Worm (Caenorhabditis elegans): ENCODE results near the gene ser-1.

The ser-1 gene

DNA sequence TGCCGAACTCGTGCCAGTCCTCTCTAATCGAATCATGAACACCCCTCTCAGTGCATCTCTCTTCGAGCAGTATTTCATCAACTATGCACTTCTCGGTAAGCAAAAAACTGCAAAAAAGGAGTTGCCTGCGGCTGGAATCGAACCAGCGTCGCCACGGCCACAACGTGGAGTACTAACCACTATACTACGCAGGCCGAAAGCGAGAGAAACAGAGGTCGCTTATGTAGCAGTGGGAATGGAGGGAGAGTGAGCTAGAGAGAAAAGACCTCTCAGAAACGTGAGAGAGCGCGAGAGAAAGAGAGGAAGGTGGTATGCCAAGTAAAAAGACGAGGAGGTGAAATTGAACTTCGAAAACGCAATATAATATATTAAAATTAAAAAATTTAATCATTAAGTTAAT, 55.2 kb downstream of the ser-1 start (continued):
- peak; percentile 63 to 83 for TF ChIP-seq daf-16 (GFP tag; optimal IDR thresholded peaks at IDR 0.05)
- peak; percentile 80 for TF ChIP-seq daf-16 (tag; optimal IDR thresholded peaks at IDR 0.05)
- peak; percentile 35 for TF ChIP-seq nhr-6 (tag; optimal IDR thresholded peaks at IDR 0.05)
- TF ChIP-seq saeg-2 (GFP tag; IDR thresholded peaks at IDR 0.05), result peak; percentile 59; the same call in 1 of the 2 replicates
- no peak for TF ChIP-seq nhr-25 (tag; optimal IDR thresholded peaks at IDR 0.05; ENCODE audit: borderline replicate concordance, insufficient read depth)
- peak; percentile 87; the same call in 1 of the 2 replicates for TF ChIP-seq lim-7 (GFP tag; IDR thresholded peaks at IDR 0.05)
- no peak for TF ChIP-seq daf-8 (GFP tag; IDR thresholded peaks at IDR 0.05)
- TF ChIP-seq D1046.2 (GFP tag; IDR thresholded peaks at IDR 0.05), result peak; percentile 90
- peak; percentile 72 for TF ChIP-seq fkh-10 (GFP tag; optimal IDR thresholded peaks at IDR 0.05)
- TF ChIP-seq set-16 (GFP tag; IDR thresholded peaks at IDR 0.05), result peak; percentile 60
- TF ChIP-seq dmd-6 (GFP tag; IDR thresholded peaks at IDR 0.05), result peak; percentile 79
- no peak for TF ChIP-seq skn-1 (tag; optimal IDR thresholded peaks at IDR 0.05)
- peak; percentile 84 for TF ChIP-seq rbr-2 (tag; optimal IDR thresholded peaks at IDR 0.05)
- peak; percentile 59 for TF ChIP-seq jun-1 (tag; optimal IDR thresholded peaks at IDR 0.05)
- TF ChIP-seq hif-1 (tag; optimal IDR thresholded peaks at IDR 0.05), result peak in 1 of 2 experiments; percentile 75
- peak; percentile 81 for TF ChIP-seq snpc-1.2 (GFP tag; IDR thresholded peaks at IDR 0.05)
- TF ChIP-seq lin-29 (GFP tag; IDR thresholded peaks at IDR 0.05), result peak; percentile 60; the same call in 1 of the 2 replicates
- TF ChIP-seq ceh-82 (tag; optimal IDR thresholded peaks at IDR 0.05), result no peak
- TF ChIP-seq nhr-237 (tag; optimal IDR thresholded peaks at IDR 0.05), result no peak
- peak; percentile 59 for TF ChIP-seq spr-3 (GFP tag; optimal IDR thresholded peaks at IDR 0.05)
- 0 out of 2 replicates have a peak, but pooled peaks have one; percentile 47 for TF ChIP-seq zfp-3 (GFP tag; conservative IDR thresholded peaks at IDR 0.05)
- TF ChIP-seq nhr-77 (tag; optimal IDR thresholded peaks at IDR 0.05), result peak; percentile 94
- no peak for TF ChIP-seq lin-39 (tag; optimal IDR thresholded peaks at IDR 0.05)
- TF ChIP-seq fos-1 (tag; optimal IDR thresholded peaks at IDR 0.05), result no peak
- peak; percentile 83 for TF ChIP-seq T26A8.4 (GFP tag; IDR thresholded peaks at IDR 0.05)
- peak; percentile 57; the same call in 1 of the 2 replicates for TF ChIP-seq ZK337.2 (GFP tag; IDR thresholded peaks at IDR 0.05)
- TF ChIP-seq nhr-10 (tag; optimal IDR thresholded peaks at IDR 0.05), result peak; percentile 14
- peak; percentile 75; the same call in 1 of the 2 replicates for TF ChIP-seq nhr-41 (GFP tag; IDR thresholded peaks at IDR 0.05)
- peak in 1 of 2 experiments; percentile 21 for TF ChIP-seq unc-62 (GFP tag; optimal IDR thresholded peaks at IDR 0.05 in 1 of 2)
- TF ChIP-seq unc-62 (tag; optimal IDR thresholded peaks at IDR 0.05), result no peak
- TF ChIP-seq ctbp-1 (GFP tag; IDR thresholded peaks at IDR 0.05), result peak; percentile 87
- peak; percentile 79 for TF ChIP-seq nhr-11 (tag; optimal IDR thresholded peaks at IDR 0.05)
- TF ChIP-seq F26F4.8 (GFP tag; conservative IDR thresholded peaks at IDR 0.05), result peak; percentile 61; the same call in 1 of the 2 replicates
- peak; percentile 76 for TF ChIP-seq spr-1 (tag; optimal IDR thresholded peaks at IDR 0.05)
- TF ChIP-seq zip-2 (tag; optimal IDR thresholded peaks at IDR 0.05), result peak; percentile 16
- TF ChIP-seq T20F7.1 (GFP tag; optimal IDR thresholded peaks at IDR 0.05), result peak; percentile 65
- peak; percentile 10 for TF ChIP-seq ceh-32 (tag; optimal IDR thresholded peaks at IDR 0.05; ENCODE audit: poor library complexity)
- peak; percentile 48 for TF ChIP-seq lir-3 (tag; optimal IDR thresholded peaks at IDR 0.05)
- peak; percentile 79 for TF ChIP-seq duxl-1 (tag; optimal IDR thresholded peaks at IDR 0.05; ENCODE audit: poor library complexity)
- no peak for TF ChIP-seq unc-39 (tag; optimal IDR thresholded peaks at IDR 0.05)
- peak; percentile 35 for TF ChIP-seq F10B5.3 (tag; optimal IDR thresholded peaks at IDR 0.05)
- TF ChIP-seq madf-9 (GFP tag; conservative IDR thresholded peaks at IDR 0.05), result peak; percentile 82
- TF ChIP-seq mep-1 (tag; optimal IDR thresholded peaks at IDR 0.05), result peak; percentile 91
- no peak for TF ChIP-seq ceh-62 (tag; optimal IDR thresholded peaks at IDR 0.05)
- peak; percentile 69 for TF ChIP-seq hlh-11 (tag; optimal IDR thresholded peaks at IDR 0.05)
- TF ChIP-seq cey-2 (tag; optimal IDR thresholded peaks at IDR 0.05; ENCODE audit: borderline replicate concordance, insufficient read depth), result no peak
- no peak for TF ChIP-seq R02D3.7 (tag; optimal IDR thresholded peaks at IDR 0.05)
- no peak for TF ChIP-seq ama-1 (optimal IDR thresholded peaks at IDR 0.05)
- TF ChIP-seq aly-2 (tag; optimal IDR thresholded peaks at IDR 0.05), result no peak
- no peak for TF ChIP-seq ceh-28 (tag; optimal IDR thresholded peaks at IDR 0.05)
- peak; percentile 96 for TF ChIP-seq dmd-8 (GFP tag; IDR thresholded peaks at IDR 0.05)
- peak; percentile 49 to 66 for TF ChIP-seq mdl-1 (tag; optimal IDR thresholded peaks at IDR 0.05)

Data from whole organism, L4 larva.